Worm (Caenorhabditis elegans): ENCODE measurements around the gene str-166.

DNA sequence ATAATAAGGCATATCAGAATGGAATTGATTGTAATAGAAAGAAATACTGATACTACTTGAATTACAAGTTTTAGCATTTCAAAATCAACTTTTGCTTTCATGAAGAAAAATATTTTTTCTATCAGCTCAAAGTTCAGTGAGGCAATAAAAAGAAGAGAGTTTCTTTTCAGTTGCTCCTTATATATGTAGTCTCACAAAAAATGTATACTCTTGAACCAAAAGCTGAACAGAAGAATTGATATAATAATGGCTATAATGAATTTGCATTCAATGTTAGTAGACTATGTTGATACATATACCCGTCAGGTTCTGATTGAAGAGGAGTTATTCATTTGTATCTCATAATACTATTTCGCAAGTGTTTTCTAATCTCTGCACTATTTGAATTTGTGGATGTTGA, 9.5 kb upstream of the str-166 start, which contains the start of gene str-174:
- TF ChIP-seq him-1 (tag; optimal IDR thresholded peaks at IDR 0.05) (no peak), nfya-1 (tag; optimal IDR thresholded peaks at IDR 0.05; ENCODE audit: borderline replicate concordance, insufficient read depth) (no peak), rec-8 (tag; optimal IDR thresholded peaks at IDR 0.05) (no peak), B0035.1 (tag; optimal IDR thresholded peaks at IDR 0.05) (no peak), ceh-58 (GFP tag; IDR thresholded peaks at IDR 0.05) (no peak), let-607 (tag; optimal IDR thresholded peaks at IDR 0.05) (no peak), ceh-40 (GFP tag; IDR thresholded peaks at IDR 0.05) (no peak), F39B2.1 (GFP tag; IDR thresholded peaks at IDR 0.05) (no peak), F22D6.2 (tag; optimal IDR thresholded peaks at IDR 0.05) (no peak), gei-17 (GFP tag; optimal IDR thresholded peaks at IDR 0.05) (no peak), hlh-26 (GFP tag; conservative IDR thresholded peaks at IDR 0.05) (no peak), hmg-1.2 (GFP tag; IDR thresholded peaks at IDR 0.05) (no peak)

Data from whole organism, young adult.